Fruit fly (Drosophila melanogaster) whole organism, embryonic: ENCODE measurements around the gene sea.
A peak's percentile ranks its signal among the peaks of the same experiment; 100 is the strongest.

Experiments used
- Aef1 ChIP-seq: fragments of 200-800 bp; sonication (Bioruptor generic); IDR thresholded peaks from 3 replicates; pipeline ENCODE4 v1.3.6; 2022; ENCODE audit warnings: missing biosample characterization, missing genetic modification characterization
- Bdp1 ChIP-seq: fragments of 200-800 bp; sonication (Bioruptor generic); optimal IDR thresholded peaks from 3 replicates; lab custom pipeline; 2016; ENCODE audit warnings: missing biosample characterization, missing genetic modification characterization
- CG10431 ChIP-seq: fragments of 200-800 bp; sonication (Bioruptor generic); optimal IDR thresholded peaks from 3 replicates; lab custom pipeline; 2018; ENCODE audit warnings: missing biosample characterization, mild to moderate bottlenecking, missing genetic modification characterization
- CG10959 ChIP-seq: fragments of 200-800 bp; sonication (Bioruptor generic); IDR thresholded peaks from 2 replicates; pipeline ENCODE4 v1.3.6; 2022; ENCODE audit warnings: missing biosample characterization, missing genetic modification characterization
- CG11560 ChIP-seq: fragments of 200-800 bp; sonication (Bioruptor generic); IDR thresholded peaks from 3 replicates; pipeline ENCODE4 v1.3.6; 2022; ENCODE audit warnings: missing biosample characterization, missing genetic modification characterization
- CG12236 ChIP-seq: fragments of 200-800 bp; sonication (Bioruptor generic); optimal IDR thresholded peaks from 2 replicates; lab custom pipeline; 2016; ENCODE audit warnings: missing biosample characterization, missing genetic modification characterization
- CG12299 ChIP-seq: fragments of 200-800 bp; sonication (Bioruptor generic); optimal IDR thresholded peaks from 2 replicates; lab custom pipeline; 2018; ENCODE audit warnings: missing biosample characterization, mild to moderate bottlenecking, missing genetic modification characterization
- CG13424 ChIP-seq: fragments of 200-800 bp; sonication (Bioruptor generic); optimal IDR thresholded peaks from 2 replicates; lab custom pipeline; 2019; ENCODE audit warnings: missing biosample characterization, mild to moderate bottlenecking, missing genetic modification characterization, moderate library complexity
- CG15514 ChIP-seq: fragments of 200-800 bp; sonication (Bioruptor generic); optimal IDR thresholded peaks from 3 replicates; lab custom pipeline; 2017; ENCODE audit warnings: missing biosample characterization, missing genetic modification characterization, mild to moderate bottlenecking, moderate library complexity, missing genetic modification reagents
- CG1603 ChIP-seq: fragments of 200-800 bp; sonication (Bioruptor generic); optimal IDR thresholded peaks from 2 replicates; lab custom pipeline; 2019; ENCODE audit warnings: missing biosample characterization, mild to moderate bottlenecking, missing genetic modification characterization, moderate library complexity
- CG16863 ChIP-seq: fragments of 200-800 bp; sonication (Bioruptor generic); optimal IDR thresholded peaks from 3 replicates; lab custom pipeline; 2016; ENCODE audit warnings: missing biosample characterization, missing genetic modification characterization
- CG18599 ChIP-seq: fragments of 200-800 bp; sonication (Bioruptor generic); optimal IDR thresholded peaks from 3 replicates; lab custom pipeline; 2017; ENCODE audit warnings: missing biosample characterization, missing genetic modification characterization, mild to moderate bottlenecking, moderate library complexity, missing genetic modification reagents
- CG18764 ChIP-seq: fragments of 200-800 bp; sonication (Bioruptor generic); optimal IDR thresholded peaks from 3 replicates; lab custom pipeline; 2016; ENCODE audit warnings: missing biosample characterization, missing genetic modification characterization
- CG2129 ChIP-seq: fragments of 200-800 bp; sonication (Bioruptor generic); IDR thresholded peaks from 2 replicates; pipeline ENCODE4 v1.3.6; 2022; ENCODE audit warnings: missing biosample characterization, missing genetic modification characterization; ENCODE audit not compliant: partially characterized antibody
- CG2678 ChIP-seq: fragments of 200-800 bp; sonication (Bioruptor generic); optimal IDR thresholded peaks from 3 replicates; lab custom pipeline; 2019; ENCODE audit warnings: missing biosample characterization, mild to moderate bottlenecking, missing genetic modification characterization, moderate library complexity
- CG31365 ChIP-seq: fragments of 200-800 bp; sonication (Bioruptor generic); optimal IDR thresholded peaks from 2 replicates; lab custom pipeline; 2018; ENCODE audit warnings: missing biosample characterization, mild to moderate bottlenecking, missing genetic modification characterization
- CG3407 ChIP-seq: fragments of 200-800 bp; sonication (Bioruptor generic); optimal IDR thresholded peaks from 2 replicates; lab custom pipeline; 2018; ENCODE audit warnings: missing biosample characterization, mild to moderate bottlenecking, missing genetic modification characterization
- CG34422 ChIP-seq: fragments of 200-800 bp; sonication (Bioruptor generic); IDR thresholded peaks from 3 replicates; pipeline ENCODE4 v1.3.6; 2022; ENCODE audit warnings: missing biosample characterization, missing genetic modification characterization
- CG4820 ChIP-seq: fragments of 200-800 bp; sonication (Bioruptor generic); optimal IDR thresholded peaks from 3 replicates; lab custom pipeline; 2016; ENCODE audit warnings: missing biosample characterization, missing genetic modification characterization
- CG6272 ChIP-seq: fragments of 200-800 bp; sonication (Bioruptor generic); IDR thresholded peaks from 2 replicates; pipeline ENCODE4 v1.3.6; 2022; ENCODE audit warnings: missing biosample characterization, missing genetic modification characterization
- CG8359 ChIP-seq: fragments of 200-800 bp; sonication (Bioruptor generic); optimal IDR thresholded peaks from 2 replicates; lab custom pipeline; 2017; ENCODE audit warnings: missing biosample characterization, mild to moderate bottlenecking, missing genetic modification characterization, borderline replicate concordance
- CG8765 ChIP-seq: fragments of 200-800 bp; sonication (Bioruptor generic); IDR thresholded peaks from 2 replicates; pipeline ENCODE4 v1.3.6; 2022; ENCODE audit warnings: missing biosample characterization, missing genetic modification characterization
- CG9727 ChIP-seq: fragments of 200-800 bp; sonication (Bioruptor generic); optimal IDR thresholded peaks from 3 replicates; lab custom pipeline; 2017; ENCODE audit warnings: missing biosample characterization, mild to moderate bottlenecking, missing genetic modification characterization
- Camta ChIP-seq: fragments of 200-800 bp; sonication (Bioruptor generic); optimal IDR thresholded peaks from 2 replicates; lab custom pipeline; 2016; ENCODE audit warnings: missing biosample characterization, missing genetic modification characterization
- Chrac-16 ChIP-seq: fragments of 200-800 bp; sonication (Bioruptor generic); optimal IDR thresholded peaks from 3 replicates; lab custom pipeline; 2016; ENCODE audit warnings: missing biosample characterization, missing genetic modification characterization
- Dbx ChIP-seq: fragments of 200-800 bp; sonication (Bioruptor generic); IDR thresholded peaks from 3 replicates; pipeline ENCODE4 v1.3.6; 2022; ENCODE audit warnings: missing biosample characterization, missing genetic modification characterization
- Dip2 ChIP-seq: fragments of 200-800 bp; sonication (Bioruptor generic); IDR thresholded peaks from 2 replicates; pipeline ENCODE4 v1.3.6; 2022; ENCODE audit warnings: missing biosample characterization, missing genetic modification characterization
- ERR ChIP-seq: fragments of 200-800 bp; sonication (Bioruptor generic); optimal IDR thresholded peaks from 2 replicates; lab custom pipeline; 2016; ENCODE audit warnings: missing biosample characterization, missing genetic modification characterization
- Ets97D ChIP-seq: fragments of 200-800 bp; sonication (Bioruptor generic); optimal IDR thresholded peaks from 3 replicates; lab custom pipeline; 2016; ENCODE audit warnings: missing biosample characterization, missing genetic modification characterization
- HLH4C ChIP-seq: fragments of 200-800 bp; sonication (Bioruptor generic); IDR thresholded peaks from 3 replicates; pipeline ENCODE4 v1.3.6; 2022; ENCODE audit warnings: missing biosample characterization, missing genetic modification characterization; ENCODE audit not compliant: partially characterized antibody
- Kr ChIP-seq: fragments of 200-800 bp; sonication (Bioruptor generic); optimal IDR thresholded peaks from 2 replicates; lab custom pipeline; 2017; ENCODE audit warnings: missing biosample characterization, mild to moderate bottlenecking, missing genetic modification characterization
- Rx ChIP-seq: fragments of 200-800 bp; sonication (Bioruptor generic); IDR thresholded peaks from 2 replicates; pipeline ENCODE4 v1.3.6; 2022; ENCODE audit warnings: missing biosample characterization, missing genetic modification characterization
- Scr ChIP-seq: fragments of 200-800 bp; sonication (Bioruptor generic); IDR thresholded peaks from 2 replicates; pipeline ENCODE4 v1.3.6; 2022; ENCODE audit warnings: missing biosample characterization, missing genetic modification characterization; ENCODE audit not compliant: partially characterized antibody
- Sin3A ChIP-seq: fragments of >200 bp; optimal IDR thresholded peaks from 2 replicates; lab custom pipeline; 2018
- Sry-δ ChIP-seq: fragments of 200-800 bp; sonication (Bioruptor generic); optimal IDR thresholded peaks from 2 replicates; lab custom pipeline; 2016; ENCODE audit warnings: missing biosample characterization, missing genetic modification characterization
- ab ChIP-seq: fragments of 200-800 bp; sonication (Bioruptor generic); optimal IDR thresholded peaks from 2 replicates; lab custom pipeline; 2016; ENCODE audit warnings: missing biosample characterization, missing genetic modification characterization
- dmrt99B ChIP-seq: fragments of 200-800 bp; sonication (Bioruptor generic); optimal IDR thresholded peaks from 2 replicates; lab custom pipeline; 2018; ENCODE audit warnings: missing biosample characterization, mild to moderate bottlenecking, missing genetic modification characterization, moderate library complexity
- exex ChIP-seq: fragments of 200-800 bp; sonication (Bioruptor generic); optimal IDR thresholded peaks from 4 replicates; lab custom pipeline; 2018; ENCODE audit warnings: missing biosample characterization, mild to moderate bottlenecking, missing genetic modification characterization, moderate library complexity
- gce ChIP-seq: fragments of 200-800 bp; sonication (Bioruptor generic); IDR thresholded peaks from 3 replicates; pipeline ENCODE4 v1.3.6; 2022; ENCODE audit warnings: missing biosample characterization, missing genetic modification characterization
- hth ChIP-seq: fragments of >200 bp; optimal IDR thresholded peaks from 2 replicates; lab custom pipeline; 2017; ENCODE audit warnings: inconsistent platforms
- knrl ChIP-seq: fragments of 200-800 bp; sonication (Bioruptor generic); IDR thresholded peaks from 3 replicates; pipeline ENCODE4 v1.3.6; 2022; ENCODE audit warnings: missing biosample characterization, missing genetic modification characterization; ENCODE audit not compliant: partially characterized antibody
- lilli ChIP-seq: fragments of 200-800 bp; sonication (Bioruptor generic); optimal IDR thresholded peaks from 3 replicates; lab custom pipeline; 2016; ENCODE audit warnings: missing biosample characterization, missing genetic modification characterization
- mirr ChIP-seq: fragments of 200-800 bp; sonication (Bioruptor generic); optimal IDR thresholded peaks from 3 replicates; lab custom pipeline; 2018; ENCODE audit warnings: missing biosample characterization, mild to moderate bottlenecking, missing genetic modification characterization
- run ChIP-seq: fragments of 200-800 bp; sonication (Bioruptor generic); optimal IDR thresholded peaks from 3 replicates; lab custom pipeline; 2018; ENCODE audit warnings: missing biosample characterization, mild to moderate bottlenecking, missing genetic modification characterization
- schlank ChIP-seq: fragments of 200-800 bp; sonication (Bioruptor generic); optimal IDR thresholded peaks from 2 replicates; lab custom pipeline; 2018; ENCODE audit warnings: missing biosample characterization, mild to moderate bottlenecking, missing genetic modification characterization
- shn ChIP-seq: fragments of 200-800 bp; sonication (Bioruptor generic); optimal IDR thresholded peaks from 3 replicates; lab custom pipeline; 2016; ENCODE audit warnings: missing biosample characterization, missing genetic modification characterization
- slbo ChIP-seq: fragments of 200-800 bp; sonication (Bioruptor generic); IDR thresholded peaks from 2 replicates; pipeline ENCODE4 v1.3.6; 2022; ENCODE audit warnings: missing biosample characterization, missing genetic modification characterization
- sob ChIP-seq: fragments of 200-800 bp; sonication (Bioruptor generic); IDR thresholded peaks from 2 replicates; pipeline ENCODE4 v1.3.6; 2022; ENCODE audit warnings: missing biosample characterization, missing genetic modification characterization
- tll ChIP-seq, 2 experiments: fragments of 200-800 bp in 1 of 2; fragments of >200 bp in 1 of 2; sonication (Bioruptor generic) in 1 of 2; optimal IDR thresholded peaks; 2 replicates each; lab custom pipeline; 2017 to 2019; ENCODE audit warnings: missing biosample characterization in 2 of 2, missing genetic modification characterization in 2 of 2, mild to moderate bottlenecking in 1 of 2, moderate library complexity in 1 of 2
- trh ChIP-seq: fragments of 200-800 bp; sonication (Bioruptor generic); optimal IDR thresholded peaks from 2 replicates; lab custom pipeline; 2016; ENCODE audit warnings: missing biosample characterization, missing genetic modification characterization
- tx ChIP-seq: fragments of 200-800 bp; sonication (Bioruptor generic); optimal IDR thresholded peaks from 2 replicates; lab custom pipeline; 2016; ENCODE audit warnings: missing biosample characterization, missing genetic modification characterization

The sea gene

DNA sequence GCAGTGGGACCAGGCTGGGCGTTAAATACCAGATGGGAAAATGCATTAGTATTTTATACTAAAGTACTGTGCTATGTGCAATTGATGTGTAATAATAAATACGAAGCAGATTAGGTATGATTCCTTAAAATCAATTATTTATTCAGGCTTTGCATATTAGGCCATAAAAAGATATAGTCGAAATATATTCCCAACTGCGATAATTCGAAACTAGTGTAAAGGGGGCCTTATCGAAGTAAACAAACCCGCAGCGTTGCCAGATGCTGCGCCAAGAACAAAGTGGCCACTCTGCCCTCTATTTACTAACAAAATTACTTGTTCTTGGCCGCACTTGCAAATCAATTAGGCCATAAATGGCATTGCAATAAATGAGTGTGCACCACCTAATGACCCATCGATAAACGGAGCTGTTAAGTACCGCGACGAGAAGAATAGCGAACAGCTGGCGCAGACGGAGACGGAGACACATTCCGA lies 9.3 kb downstream of the sea start, which contains the start of gene CG10898 (continued):
- TF ChIP-seq schlank (tag; lab: Kevin White, UChicago) (peak; percentile 37), ERR (GFP tag; lab: Kevin White, UChicago) (peak; percentile 82), tx (GFP tag; lab: Kevin White, UChicago) (peak; percentile 86), CG4820 (GFP tag; lab: Kevin White, UChicago) (peak; percentile 83), CG31365 (tag; lab: Kevin White, UChicago) (peak; percentile 9), slbo (peak; percentile 93), CG18764 (GFP tag; lab: Kevin White, UChicago) (peak; percentile 99), CG9727 (GFP tag; lab: Kevin White, UChicago) (peak; percentile 75), CG2678 (tag; lab: Kevin White, UChicago) (peak; percentile 82), CG2129 (GFP tag; lab: Robert Waterston, UW) (no peak), HLH4C (GFP tag; lab: Robert Waterston, UW) (0 out of 3 replicates have a peak, but pooled peaks have one; percentile 36), CG8765 (GFP tag; lab: Robert Waterston, UW) (peak; percentile 77), CG16863 (GFP tag; lab: Kevin White, UChicago) (peak; percentile 84), Ets97D (GFP tag; lab: Kevin White, UChicago) (peak; percentile 90), Sin3A (lab: Kevin White, UChicago) (peak; percentile 83), CG1603 (tag; lab: Kevin White, UChicago) (peak; percentile 92), knrl (peak; percentile 52; the same call in 2 of the 3 replicates), shn (GFP tag; lab: Kevin White, UChicago) (peak; percentile 82), Kr (no peak), CG11560 (tag; lab: Robert Waterston, UW) (peak; percentile 74), Dip2 (GFP tag; lab: Robert Waterston, UW) (no peak), Scr (GFP tag; lab: Robert Waterston, UW) (peak; percentile 52), lilli (GFP tag; lab: Kevin White, UChicago) (peak; percentile 91), Rx (GFP tag; lab: Robert Waterston, UW) (peak; percentile 83), run (tag; lab: Kevin White, UChicago) (peak; percentile 7), CG3407 (peak; percentile 39), CG10959 (peak; percentile 52; the same call in 1 of the 2 replicates), mirr (GFP tag; lab: Kevin White, UChicago) (peak; percentile 63), CG8359 (GFP tag; lab: Kevin White, UChicago) (no peak), gce (GFP tag; lab: Robert Waterston, UW) (peak; percentile 84; the same call in 2 of the 3 replicates), trh (GFP tag; lab: Kevin White, UChicago) (peak; percentile 33), Bdp1 (GFP tag; lab: Kevin White, UChicago) (peak; percentile 77), CG12236 (peak; percentile 50), tll (GFP tag; optimal IDR thresholded peaks at IDR 0.05; lab: Kevin White, UChicago) (no peak), Aef1 (GFP tag; lab: Robert Waterston, UW) (peak; percentile 81), Sry-δ (GFP tag; lab: Kevin White, UChicago) (peak; percentile 66), CG13424 (tag; lab: Kevin White, UChicago) (peak; percentile 86), ab (GFP tag; lab: Kevin White, UChicago) (peak; percentile 65), dmrt99B (tag; lab: Kevin White, UChicago) (peak; percentile 77), Dbx (GFP tag; lab: Robert Waterston, UW) (peak; percentile 83), CG34422 (GFP tag; lab: Robert Waterston, UW) (peak; percentile 88), Camta (GFP tag; lab: Kevin White, UChicago) (peak; percentile 85), exex (tag; lab: Kevin White, UChicago) (peak; percentile 47), sob (GFP tag; lab: Robert Waterston, UW) (peak; percentile 89), CG12299 (tag; lab: Kevin White, UChicago) (peak; percentile 72), CG15514 (GFP tag; lab: Kevin White, UChicago) (peak; percentile 80), CG10431 (GFP tag; lab: Kevin White, UChicago) (no peak), Chrac-16 (GFP tag; lab: Kevin White, UChicago) (peak; percentile 87), CG18599 (GFP tag; lab: Kevin White, UChicago) (peak; percentile 79), CG6272 (GFP tag; lab: Robert Waterston, UW) (peak; percentile 80), hth (lab: Kevin White, UChicago) (no peak)
